Worm (Caenorhabditis elegans) whole organism, mixed stage, embryonic: Measurements from ENCODE around the gene C18B2.5.

Experiments
- lsy-2 ChIP-seq: fragments of 150-350 bp; optimal IDR thresholded peaks from 2 replicates; lab custom pipeline; 2014; ENCODE audit warnings: missing biosample characterization, missing genetic modification characterization
- nhr-237 ChIP-seq: fragments of 150-350 bp; optimal IDR thresholded peaks from 2 replicates; lab custom pipeline; 2014; ENCODE audit warnings: missing biosample characterization, missing genetic modification characterization
- nhr-28 ChIP-seq: fragments of 150-350 bp; optimal IDR thresholded peaks from 2 replicates; lab custom pipeline; 2014; ENCODE audit warnings: missing biosample characterization, missing genetic modification characterization
- snpc-4 ChIP-seq: fragments of 150-350 bp; optimal IDR thresholded peaks from 2 replicates; lab custom pipeline; 2014; ENCODE audit warnings: missing biosample characterization, missing genetic modification characterization
- sptf-1 ChIP-seq: sonication (generic microtip); optimal IDR thresholded peaks from 2 replicates; lab custom pipeline; 2017; ENCODE audit warnings: mild to moderate bottlenecking, missing genetic modification characterization, moderate library complexity, missing compliant biosample characterization
- unc-39 ChIP-seq: fragments of 150-350 bp; optimal IDR thresholded peaks from 2 replicates; lab custom pipeline; 2014; ENCODE audit warnings: missing biosample characterization, missing genetic modification characterization
- ztf-11 ChIP-seq: fragments of 150-350 bp; optimal IDR thresholded peaks from 2 replicates; lab custom pipeline; 2014; ENCODE audit warnings: missing biosample characterization, missing genetic modification characterization

ce11 chrX:3655972-3656371 is 45.1 kb upstream of the C18B2.5 start, which contains the start of gene R11G1.7:
- no peak for TF ChIP-seq nhr-28
- no peak for TF ChIP-seq nhr-237 (tag; lab: Kevin White, UChicago)
- no peak for TF ChIP-seq lsy-2 (tag; lab: Kevin White, UChicago)
- TF ChIP-seq sptf-1 (tag; lab: Kevin White, UChicago), result no peak
- TF ChIP-seq unc-39 (tag; lab: Kevin White, UChicago), result no peak
- TF ChIP-seq snpc-4 (tag; lab: Kevin White, UChicago), result no peak
- no peak for TF ChIP-seq ztf-11 (tag; lab: Kevin White, UChicago)
